Worm (Caenorhabditis elegans): ENCODE results near the gene Y44A6D.7.

DNA sequence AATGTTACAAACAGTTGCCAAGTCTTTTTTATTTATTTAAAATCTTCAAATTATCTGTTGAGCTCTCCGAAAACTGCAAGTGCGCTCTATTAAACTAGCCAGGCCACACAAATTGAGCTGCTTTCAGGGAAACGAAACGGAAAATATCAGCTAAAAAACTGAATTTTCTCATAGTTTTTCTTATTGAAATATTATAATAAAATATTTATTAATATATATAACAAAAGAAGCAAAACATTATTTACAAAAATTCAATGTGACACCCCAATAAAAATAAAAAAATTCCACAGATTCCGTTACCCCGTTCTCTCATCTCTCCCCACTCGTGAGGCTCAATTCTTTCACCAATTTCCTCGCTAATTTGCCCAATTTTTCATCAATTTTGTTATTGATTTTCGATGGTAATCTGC lies 18.0 kb downstream of the Y44A6D.7 start:
- TF ChIP-seq dpl-1 (GFP tag; optimal IDR thresholded peaks at IDR 0.05), result peak in 1 of 3 experiments; percentile 42
- TF ChIP-seq lin-13 (GFP tag; optimal IDR thresholded peaks at IDR 0.05), result no peak

Measured in whole organism, L1 larva.